Worm (Caenorhabditis elegans) whole organism, young adult: ENCODE results near the gene C04A2.15.
A peak's percentile ranks its signal among the peaks of the same experiment; 100 is the strongest.

Experiments
- F33H1.4 ChIP-seq: fragments of 200-800 bp; sonication (Bioruptor generic); IDR thresholded peaks from 2 replicates; pipeline ENCODE4 v1.3.6; 2022; ENCODE audit warnings: missing genetic modification reagents, missing genetic modification characterization, missing compliant biosample characterization
- F49E8.2 ChIP-seq: sonication (generic microtip); optimal IDR thresholded peaks from 3 replicates; lab custom pipeline; 2017; ENCODE audit warnings: missing genetic modification characterization, mild to moderate bottlenecking, missing compliant biosample characterization, antibody characterized with exemption, moderate library complexity; ENCODE audit not compliant: insufficient read depth
- F55B11.4 ChIP-seq: sonication (generic microtip); optimal IDR thresholded peaks from 2 replicates; lab custom pipeline; 2016; ENCODE audit warnings: missing compliant biosample characterization, missing genetic modification characterization, borderline replicate concordance; ENCODE audit not compliant: insufficient read depth
- F57A8.1 ChIP-seq: fragments of 200-800 bp; sonication (Bioruptor generic); optimal IDR thresholded peaks from 2 replicates; lab custom pipeline; 2018; ENCODE audit warnings: mild to moderate bottlenecking, missing genetic modification characterization, moderate library complexity, missing compliant biosample characterization
- F57C9.4 ChIP-seq: sonication (generic microtip); optimal IDR thresholded peaks from 2 replicates; lab custom pipeline; 2017; ENCODE audit warnings: mild to moderate bottlenecking, missing genetic modification characterization, missing compliant biosample characterization
- K12H6.12 ChIP-seq: fragments of 200-800 bp; sonication (Bioruptor generic); optimal IDR thresholded peaks from 2 replicates; lab custom pipeline; 2018; ENCODE audit warnings: mild to moderate bottlenecking, missing genetic modification characterization, missing compliant biosample characterization
- Y53F4B.3 ChIP-seq: fragments of 200-800 bp; sonication (Bioruptor generic); IDR thresholded peaks from 2 replicates; pipeline ENCODE4 v1.3.6; 2022; ENCODE audit warnings: missing genetic modification reagents, missing genetic modification characterization, missing compliant biosample characterization
- akir-1 ChIP-seq: fragments of 200-800 bp; sonication (Bioruptor generic); optimal IDR thresholded peaks from 2 replicates; lab custom pipeline; 2018; ENCODE audit warnings: mild to moderate bottlenecking, missing genetic modification characterization, moderate library complexity, missing compliant biosample characterization
- attf-3 ChIP-seq: fragments of 200-800 bp; sonication (Bioruptor generic); conservative IDR thresholded peaks from 2 replicates; pipeline ENCODE4 v1.3.6; 2022; ENCODE audit warnings: missing genetic modification reagents, missing genetic modification characterization, missing compliant biosample characterization
- bed-1 ChIP-seq: fragments of 200-800 bp; sonication (Bioruptor generic); IDR thresholded peaks from 2 replicates; pipeline ENCODE4 v1.3.6; 2022; ENCODE audit warnings: missing genetic modification reagents, missing genetic modification characterization, missing compliant biosample characterization
- cebp-1 ChIP-seq, 2 experiments: fragments of 200-800 bp in 1 of 2; sonication (Bioruptor generic) in 1 of 2; sonication (generic microtip) in 1 of 2; IDR thresholded peaks in 1 of 2; optimal IDR thresholded peaks in 1 of 2; 2 replicates each; pipeline versions ENCODE4 v1.3.6 to Lab custom; 2017 to 2022; ENCODE audit warnings: missing compliant biosample characterization in 2 of 2, missing genetic modification characterization in 2 of 2, mild to moderate bottlenecking in 1 of 2, missing genetic modification reagents in 1 of 2, moderate library complexity in 1 of 2
- ceh-40 ChIP-seq: fragments of 200-800 bp; sonication (Bioruptor generic); IDR thresholded peaks from 2 replicates; pipeline ENCODE4 v1.3.6; 2022; ENCODE audit warnings: missing genetic modification characterization, missing compliant biosample characterization
- chd-7 ChIP-seq: sonication (generic microtip); optimal IDR thresholded peaks from 2 replicates; lab custom pipeline; 2016; ENCODE audit warnings: mild to moderate bottlenecking, missing genetic modification characterization, moderate library complexity, missing compliant biosample characterization
- die-1 ChIP-seq: sonication (generic microtip); optimal IDR thresholded peaks from 2 replicates; lab custom pipeline; 2016; ENCODE audit warnings: missing genotype, mild to moderate bottlenecking, missing genetic modification characterization, missing compliant biosample characterization
- dpl-1 ChIP-seq: fragments of 150-350 bp; optimal IDR thresholded peaks from 2 replicates; lab custom pipeline; 2014; ENCODE audit warnings: missing biosample characterization, missing genetic modification reagents, missing genetic modification characterization
- egl-44 ChIP-seq: fragments of 200-800 bp; sonication (Bioruptor generic); IDR thresholded peaks from 2 replicates; pipeline ENCODE4 v1.3.6; 2022; ENCODE audit warnings: missing genetic modification reagents, missing genetic modification characterization, missing compliant biosample characterization
- egrh-3 ChIP-seq: fragments of 200-800 bp; sonication (Bioruptor generic); IDR thresholded peaks from 2 replicates; pipeline ENCODE4 v1.3.6; 2022; ENCODE audit warnings: missing genetic modification reagents, missing genetic modification characterization, missing compliant biosample characterization
- hmg-20 ChIP-seq: fragments of 200-800 bp; sonication (Bioruptor generic); IDR thresholded peaks from 2 replicates; pipeline ENCODE4 v1.3.6; 2022; ENCODE audit warnings: missing genetic modification reagents, missing genetic modification characterization, missing compliant biosample characterization
- hrde-1 ChIP-seq: sonication (generic microtip); optimal IDR thresholded peaks from 2 replicates; lab custom pipeline; 2016; ENCODE audit warnings: missing genetic modification characterization, mild to moderate bottlenecking, missing compliant biosample characterization, moderate library complexity, missing genotype, missing genetic modification reagents, borderline replicate concordance
- let-526 ChIP-seq: fragments of 200-800 bp; sonication (Bioruptor generic); IDR thresholded peaks from 2 replicates; pipeline ENCODE4 v1.3.6; 2022; ENCODE audit warnings: missing genetic modification reagents, missing genetic modification characterization, missing compliant biosample characterization
- lin-35 ChIP-seq, 3 experiments: fragments of 150-350 bp in 2 of 3; sonication (generic microtip) in 1 of 3; optimal IDR thresholded peaks; 2 replicates each; lab custom pipeline; 2014 to 2018; ENCODE audit warnings: missing biosample characterization in 3 of 3, missing genetic modification characterization in 3 of 3, missing genetic modification reagents in 3 of 3
- lin-40 ChIP-seq: sonication (generic microtip); optimal IDR thresholded peaks from 2 replicates; lab custom pipeline; 2016; ENCODE audit warnings: missing genetic modification characterization, mild to moderate bottlenecking, missing compliant biosample characterization, missing genotype, missing genetic modification reagents
- madf-8 ChIP-seq: fragments of 200-800 bp; sonication (Bioruptor generic); conservative IDR thresholded peaks from 2 replicates; pipeline ENCODE4 v1.3.6; 2022; ENCODE audit warnings: missing genetic modification reagents, missing genetic modification characterization, missing compliant biosample characterization
- mel-28 ChIP-seq: sonication (generic microtip); optimal IDR thresholded peaks from 2 replicates; lab custom pipeline; 2016; ENCODE audit warnings: borderline replicate concordance, mild to moderate bottlenecking, missing genetic modification characterization, missing compliant biosample characterization
- nfya-1 ChIP-seq: sonication (generic microtip); optimal IDR thresholded peaks from 2 replicates; lab custom pipeline; 2017; ENCODE audit warnings: antibody characterized with exemption, missing compliant biosample characterization, missing genetic modification characterization, borderline replicate concordance; ENCODE audit not compliant: insufficient read depth
- nhr-80 ChIP-seq: sonication (generic microtip); optimal IDR thresholded peaks from 2 replicates; lab custom pipeline; 2016; ENCODE audit warnings: missing genetic modification characterization, missing compliant biosample characterization
- pha-4 ChIP-seq: fragments of 150-350 bp; sonication (generic microtip); optimal IDR thresholded peaks from 2 replicates; lab custom pipeline; 2014; ENCODE audit warnings: missing biosample characterization, missing genetic modification reagents, missing genetic modification characterization
- rcor-1 ChIP-seq: fragments of 200-800 bp; sonication (Bioruptor generic); IDR thresholded peaks from 2 replicates; pipeline ENCODE4 v1.3.6; 2022; ENCODE audit warnings: missing genetic modification reagents, missing genetic modification characterization, missing compliant biosample characterization
- rec-8 ChIP-seq, 2 experiments: sonication (generic microtip); optimal IDR thresholded peaks; 2 replicates each; lab custom pipeline; 2016; ENCODE audit warnings: mild to moderate bottlenecking in 2 of 2, missing genetic modification characterization in 2 of 2, missing genetic modification reagents in 2 of 2, missing genotype in 2 of 2, missing biosample characterization in 1 of 2, missing compliant biosample characterization in 1 of 2, moderate library complexity in 1 of 2
- sea-2 ChIP-seq: fragments of 200-800 bp; sonication (Bioruptor generic); IDR thresholded peaks from 2 replicates; pipeline ENCODE4 v1.3.6; 2022; ENCODE audit warnings: missing genetic modification characterization, missing compliant biosample characterization
- snpc-4 ChIP-seq, 5 experiments: fragments of 150-350 bp in 1 of 5; sonication (generic microtip) in 4 of 5; optimal IDR thresholded peaks; 2 replicates each; lab custom pipeline; 2014 to 2018; ENCODE audit warnings: missing genetic modification characterization in 5 of 5, missing biosample characterization in 3 of 5, antibody characterized with exemption in 2 of 5, mild to moderate bottlenecking in 2 of 5, missing compliant biosample characterization in 2 of 5, missing genotype in 2 of 5, moderate library complexity in 2 of 5, missing genetic modification reagents in 1 of 5
- somi-1 ChIP-seq: fragments of 200-800 bp; sonication (Bioruptor generic); optimal IDR thresholded peaks from 2 replicates; lab custom pipeline; 2018; ENCODE audit warnings: mild to moderate bottlenecking, missing genetic modification characterization, missing compliant biosample characterization
- tbp1 ChIP-seq: fragments of 200-800 bp; sonication (Bioruptor generic); optimal IDR thresholded peaks from 2 replicates; lab custom pipeline; 2018; ENCODE audit warnings: mild to moderate bottlenecking, missing genetic modification characterization, missing compliant biosample characterization
- tbx-9 ChIP-seq: sonication (generic microtip); optimal IDR thresholded peaks from 2 replicates; lab custom pipeline; 2016; ENCODE audit warnings: borderline replicate concordance, missing genetic modification characterization, inconsistent platforms, missing compliant biosample characterization
- ztf-18 ChIP-seq: sonication (generic microtip); optimal IDR thresholded peaks from 2 replicates; lab custom pipeline; 2016; ENCODE audit warnings: missing genotype, mild to moderate bottlenecking, missing genetic modification characterization, missing compliant biosample characterization
- ztf-22 ChIP-seq: fragments of 200-800 bp; sonication (Bioruptor generic); optimal IDR thresholded peaks from 2 replicates; lab custom pipeline; 2018; ENCODE audit warnings: mild to moderate bottlenecking, missing genetic modification characterization, moderate library complexity, missing compliant biosample characterization
- ztf-25 ChIP-seq: fragments of 200-800 bp; sonication (Bioruptor generic); IDR thresholded peaks from 2 replicates; pipeline ENCODE4 v1.3.6; 2022; ENCODE audit warnings: missing genetic modification reagents, missing genetic modification characterization, missing compliant biosample characterization

The C04A2.15 gene

ce11 chrII:6822347-6822746 is 29.7 kb upstream of the C04A2.15 start (continued):
- peak; percentile 54 for TF ChIP-seq chd-7
- no peak for TF ChIP-seq madf-8 (GFP tag; lab: Robert Waterston, UW)
- TF ChIP-seq snpc-4 (GFP tag; optimal IDR thresholded peaks at IDR 0.05; lab: Kevin White, UChicago): no peak
- TF ChIP-seq snpc-4 (tag; optimal IDR thresholded peaks at IDR 0.05; lab: Kevin White, UChicago): no peak
- no peak for TF ChIP-seq hrde-1
- TF ChIP-seq akir-1 (GFP tag; lab: Kevin White, UChicago): no peak
- no peak for TF ChIP-seq egrh-3 (GFP tag; lab: Robert Waterston, UW)
- TF ChIP-seq tbx-9 (tag; lab: Kevin White, UChicago): no peak
- TF ChIP-seq bed-1 (GFP tag; lab: Robert Waterston, UW): no peak
- no peak for TF ChIP-seq hmg-20 (GFP tag; lab: Robert Waterston, UW)
- TF ChIP-seq nfya-1 (tag; lab: Kevin White, UChicago): no peak
- no peak for TF ChIP-seq sea-2 (GFP tag; lab: Robert Waterston, UW)
- TF ChIP-seq attf-3 (GFP tag; lab: Robert Waterston, UW): no peak
- TF ChIP-seq, all 124 proteins: peak for 8

DNA sequence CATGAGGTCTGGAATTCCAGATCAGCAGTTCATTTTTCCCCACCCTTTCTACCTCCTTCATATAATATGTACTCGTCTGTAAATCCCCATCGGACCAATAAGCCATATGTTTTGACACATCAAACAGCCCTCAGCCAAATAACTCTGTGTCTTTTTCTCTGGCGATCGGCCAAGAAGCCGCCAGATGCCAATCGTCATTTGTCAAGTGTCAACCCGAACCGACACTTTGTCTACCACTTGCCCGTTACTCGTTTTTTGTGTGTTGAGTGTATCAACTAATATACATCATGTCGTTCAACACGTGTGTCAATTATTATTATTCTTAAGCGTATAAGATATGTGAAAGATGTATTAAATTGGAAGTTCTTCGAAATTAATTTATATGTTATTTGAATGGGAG is 28.8 kb upstream of the C04A2.15 start:
- TF ChIP-seq ztf-25 (GFP tag; lab: Robert Waterston, UW): no peak
- peak; percentile 3 for TF ChIP-seq nhr-80 (tag; lab: Kevin White, UChicago)
- TF ChIP-seq K12H6.12: peak; percentile 3

DNA sequence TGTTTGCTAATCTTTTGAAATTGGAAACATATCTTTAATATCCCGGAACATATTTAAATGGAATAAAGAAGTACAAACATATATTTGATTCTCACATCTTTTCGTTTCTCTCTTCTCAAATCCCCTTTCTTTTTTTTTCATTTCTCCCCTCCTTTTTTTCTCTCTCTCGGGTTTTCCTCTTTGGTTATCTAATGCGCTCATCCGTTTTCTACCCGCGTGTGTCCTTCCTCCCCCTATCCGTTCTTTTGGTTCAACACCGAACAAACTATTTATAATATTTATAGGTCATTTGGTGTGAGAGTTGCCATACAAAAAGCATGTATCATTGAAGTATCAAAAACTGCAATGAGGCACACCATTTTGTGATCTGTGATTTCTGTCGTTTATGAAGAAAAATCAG is 28.1 kb upstream of the C04A2.15 start:
- TF ChIP-seq lin-40 (tag; lab: Kevin White, UChicago) (peak; percentile 9), rcor-1 (GFP tag; lab: Robert Waterston, UW) (no peak), somi-1 (GFP tag; lab: Kevin White, UChicago) (peak; percentile 35)

ce11 chrII:6824524-6824923 is 27.5 kb upstream of the C04A2.15 start:
- TF ChIP-seq hmg-20 (GFP tag; lab: Robert Waterston, UW): no peak
- TF ChIP-seq nhr-80 (tag; lab: Kevin White, UChicago): peak; percentile 74

- peak; percentile 52 for TF ChIP-seq nhr-80 (tag; lab: Kevin White, UChicago)
- no peak for TF ChIP-seq rec-8 (tag; optimal IDR thresholded peaks at IDR 0.05; lab: Kevin White, UChicago)
- TF ChIP-seq F55B11.4 (tag; lab: Kevin White, UChicago): no peak
- TF ChIP-seq die-1 (tag; lab: Kevin White, UChicago): peak; percentile 9
Observed at ce11 chrII:6825732-6826131, 26.3 kb upstream of the C04A2.15 start.

ce11 chrII:6826726-6827125 is 25.3 kb upstream of the C04A2.15 start:
- TF ChIP-seq ztf-25 (GFP tag; lab: Robert Waterston, UW) (no peak), F33H1.4 (GFP tag; lab: Robert Waterston, UW) (no peak), dpl-1 (GFP tag; lab: Kevin White, UChicago) (no peak), nhr-80 (tag; lab: Kevin White, UChicago) (peak; percentile 76), lin-35 (GFP tag; optimal IDR thresholded peaks at IDR 0.05; lab: Kevin White, UChicago) (no peak), egl-44 (GFP tag; lab: Robert Waterston, UW) (no peak), egrh-3 (GFP tag; lab: Robert Waterston, UW) (no peak), cebp-1 (GFP tag; IDR thresholded peaks at IDR 0.05; lab: Robert Waterston, UW) (no peak), cebp-1 (tag; optimal IDR thresholded peaks at IDR 0.05; lab: Kevin White, UChicago) (peak; percentile 46), F57C9.4 (no peak), F49E8.2 (no peak), mel-28 (tag; lab: Kevin White, UChicago) (no peak), ztf-18 (no peak), Y53F4B.3 (no peak), pha-4 (tag; lab: Kevin White, UChicago) (no peak), ztf-22 (GFP tag; lab: Kevin White, UChicago) (no peak), die-1 (tag; lab: Kevin White, UChicago) (no peak), tbp1 (GFP tag; lab: Kevin White, UChicago) (no peak), let-526 (GFP tag; lab: Robert Waterston, UW) (no peak), ceh-40 (GFP tag; lab: Robert Waterston, UW) (no peak), F57A8.1 (no peak)
